Worm (Caenorhabditis elegans) whole organism, young adult: ENCODE data around the gene fbxa-3.

Experiments used
- B0035.1 ChIP-seq: sonication (generic microtip); optimal IDR thresholded peaks from 2 replicates; lab custom pipeline; 2016; ENCODE audit warnings: missing genetic modification characterization, mild to moderate bottlenecking, missing compliant biosample characterization, missing genotype, missing genetic modification reagents
- D2030.7 ChIP-seq: fragments of 200-800 bp; sonication (Bioruptor generic); IDR thresholded peaks from 2 replicates; pipeline ENCODE4 v1.3.6; 2022; ENCODE audit warnings: missing genetic modification reagents, missing genetic modification characterization, missing compliant biosample characterization
- F49E8.2 ChIP-seq: sonication (generic microtip); optimal IDR thresholded peaks from 3 replicates; lab custom pipeline; 2017; ENCODE audit warnings: missing genetic modification characterization, mild to moderate bottlenecking, missing compliant biosample characterization, antibody characterized with exemption, moderate library complexity; ENCODE audit not compliant: insufficient read depth
- F52B5.7 ChIP-seq: sonication (generic microtip); optimal IDR thresholded peaks from 2 replicates; lab custom pipeline; 2016; ENCODE audit warnings: mild to moderate bottlenecking, missing genetic modification characterization, missing compliant biosample characterization
- F55B11.4 ChIP-seq: sonication (generic microtip); optimal IDR thresholded peaks from 2 replicates; lab custom pipeline; 2016; ENCODE audit warnings: missing compliant biosample characterization, missing genetic modification characterization, borderline replicate concordance; ENCODE audit not compliant: insufficient read depth
- F57A8.1 ChIP-seq: fragments of 200-800 bp; sonication (Bioruptor generic); optimal IDR thresholded peaks from 2 replicates; lab custom pipeline; 2018; ENCODE audit warnings: mild to moderate bottlenecking, missing genetic modification characterization, moderate library complexity, missing compliant biosample characterization
- F57C9.4 ChIP-seq: sonication (generic microtip); optimal IDR thresholded peaks from 2 replicates; lab custom pipeline; 2017; ENCODE audit warnings: mild to moderate bottlenecking, missing genetic modification characterization, missing compliant biosample characterization
- K12H6.12 ChIP-seq: fragments of 200-800 bp; sonication (Bioruptor generic); optimal IDR thresholded peaks from 2 replicates; lab custom pipeline; 2018; ENCODE audit warnings: mild to moderate bottlenecking, missing genetic modification characterization, missing compliant biosample characterization
- T26A5.8 ChIP-seq: sonication (generic microtip); optimal IDR thresholded peaks from 2 replicates; lab custom pipeline; 2016; ENCODE audit warnings: missing genetic modification characterization, missing compliant biosample characterization
- Y53G8AR.9 ChIP-seq: fragments of 200-800 bp; sonication (Bioruptor generic); conservative IDR thresholded peaks from 2 replicates; pipeline ENCODE4 v1.3.6; 2022; ENCODE audit warnings: missing genetic modification reagents, missing genetic modification characterization, missing compliant biosample characterization
- akir-1 ChIP-seq: fragments of 200-800 bp; sonication (Bioruptor generic); optimal IDR thresholded peaks from 2 replicates; lab custom pipeline; 2018; ENCODE audit warnings: mild to moderate bottlenecking, missing genetic modification characterization, moderate library complexity, missing compliant biosample characterization
- bed-2 ChIP-seq: fragments of 200-800 bp; sonication (Bioruptor generic); IDR thresholded peaks from 2 replicates; pipeline ENCODE4 v1.3.6; 2022; ENCODE audit warnings: missing genetic modification reagents, missing genetic modification characterization, missing compliant biosample characterization
- ceh-79 ChIP-seq: sonication (generic microtip); optimal IDR thresholded peaks from 2 replicates; lab custom pipeline; 2017; ENCODE audit warnings: mild to moderate bottlenecking, missing genetic modification characterization, missing compliant biosample characterization
- chd-7 ChIP-seq: sonication (generic microtip); optimal IDR thresholded peaks from 2 replicates; lab custom pipeline; 2016; ENCODE audit warnings: mild to moderate bottlenecking, missing genetic modification characterization, moderate library complexity, missing compliant biosample characterization
- dpl-1 ChIP-seq: fragments of 150-350 bp; optimal IDR thresholded peaks from 2 replicates; lab custom pipeline; 2014; ENCODE audit warnings: missing biosample characterization, missing genetic modification reagents, missing genetic modification characterization
- egl-44 ChIP-seq: fragments of 200-800 bp; sonication (Bioruptor generic); IDR thresholded peaks from 2 replicates; pipeline ENCODE4 v1.3.6; 2022; ENCODE audit warnings: missing genetic modification reagents, missing genetic modification characterization, missing compliant biosample characterization
- him-1 ChIP-seq: sonication (generic microtip); optimal IDR thresholded peaks from 2 replicates; lab custom pipeline; 2016; ENCODE audit warnings: missing genotype, missing genetic modification reagents, missing genetic modification characterization, missing compliant biosample characterization
- hlh-12 ChIP-seq: sonication (generic microtip); optimal IDR thresholded peaks from 2 replicates; lab custom pipeline; 2016; ENCODE audit warnings: missing genetic modification characterization, missing compliant biosample characterization
- hlh-26 ChIP-seq: fragments of 200-800 bp; sonication (Bioruptor generic); conservative IDR thresholded peaks from 2 replicates; pipeline ENCODE4 v1.3.6; 2022; ENCODE audit warnings: missing genetic modification reagents, missing genetic modification characterization, missing compliant biosample characterization
- let-607 ChIP-seq, 2 experiments: fragments of 200-800 bp in 1 of 2; sonication (Bioruptor generic) in 1 of 2; sonication (generic microtip) in 1 of 2; optimal IDR thresholded peaks; 2 replicates each; lab custom pipeline; 2016 to 2018; ENCODE audit warnings: mild to moderate bottlenecking in 2 of 2, missing compliant biosample characterization in 2 of 2, missing genetic modification characterization in 2 of 2, moderate library complexity in 2 of 2, missing genotype in 1 of 2
- lin-35 ChIP-seq, 3 experiments: fragments of 150-350 bp in 2 of 3; sonication (generic microtip) in 1 of 3; optimal IDR thresholded peaks; 2 replicates each; lab custom pipeline; 2014 to 2018; ENCODE audit warnings: missing biosample characterization in 3 of 3, missing genetic modification characterization in 3 of 3, missing genetic modification reagents in 3 of 3
- lsy-27 ChIP-seq: sonication (generic microtip); optimal IDR thresholded peaks from 2 replicates; lab custom pipeline; 2017; ENCODE audit warnings: missing genetic modification characterization, mild to moderate bottlenecking, missing compliant biosample characterization, antibody characterized with exemption, missing genotype, borderline replicate concordance; ENCODE audit not compliant: insufficient read depth
- mel-28 ChIP-seq: sonication (generic microtip); optimal IDR thresholded peaks from 2 replicates; lab custom pipeline; 2016; ENCODE audit warnings: borderline replicate concordance, mild to moderate bottlenecking, missing genetic modification characterization, missing compliant biosample characterization
- nfya-2 ChIP-seq: fragments of 200-800 bp; sonication (Bioruptor generic); IDR thresholded peaks from 2 replicates; pipeline ENCODE4 v1.3.6; 2022; ENCODE audit warnings: missing genetic modification reagents, missing genetic modification characterization, missing compliant biosample characterization
- nfyb-1 ChIP-seq: fragments of 200-800 bp; sonication (Bioruptor generic); IDR thresholded peaks from 2 replicates; pipeline ENCODE4 v1.3.6; 2022; ENCODE audit warnings: missing genetic modification reagents, missing genetic modification characterization, missing compliant biosample characterization
- nhr-90 ChIP-seq: sonication (generic microtip); optimal IDR thresholded peaks from 2 replicates; lab custom pipeline; 2016; ENCODE audit warnings: missing genotype, mild to moderate bottlenecking, missing genetic modification characterization, missing compliant biosample characterization
- pha-4 ChIP-seq: fragments of 150-350 bp; sonication (generic microtip); optimal IDR thresholded peaks from 2 replicates; lab custom pipeline; 2014; ENCODE audit warnings: missing biosample characterization, missing genetic modification reagents, missing genetic modification characterization
- rec-8 ChIP-seq, 2 experiments: sonication (generic microtip); optimal IDR thresholded peaks; 2 replicates each; lab custom pipeline; 2016; ENCODE audit warnings: mild to moderate bottlenecking in 2 of 2, missing genetic modification characterization in 2 of 2, missing genetic modification reagents in 2 of 2, missing genotype in 2 of 2, missing biosample characterization in 1 of 2, missing compliant biosample characterization in 1 of 2, moderate library complexity in 1 of 2
- repo-1 ChIP-seq: sonication (generic microtip); optimal IDR thresholded peaks from 2 replicates; lab custom pipeline; 2017; ENCODE audit warnings: mild to moderate bottlenecking, missing genetic modification characterization, missing compliant biosample characterization
- rpc-1 ChIP-seq, 2 experiments: fragments of 150-350 bp in 1 of 2; sonication (generic microtip) in 1 of 2; optimal IDR thresholded peaks; 2 replicates each; lab custom pipeline; 2014 to 2018; ENCODE audit warnings: missing biosample characterization in 1 of 2, missing genetic modification characterization in 1 of 2, missing genetic modification reagents in 1 of 2, missing genotype in 1 of 2
- sdz-38 ChIP-seq: sonication (generic microtip); optimal IDR thresholded peaks from 2 replicates; lab custom pipeline; 2016; ENCODE audit warnings: missing genotype, missing genetic modification characterization, missing compliant biosample characterization
- zfh-2 ChIP-seq: fragments of 200-800 bp; sonication (Bioruptor generic); conservative IDR thresholded peaks from 2 replicates; pipeline ENCODE4 v1.3.6; 2022; ENCODE audit warnings: missing genetic modification reagents, missing genetic modification characterization, missing compliant biosample characterization
- zim-3 ChIP-seq: sonication (generic microtip); optimal IDR thresholded peaks from 2 replicates; lab custom pipeline; 2017; ENCODE audit warnings: mild to moderate bottlenecking, missing genetic modification characterization, moderate library complexity, missing compliant biosample characterization
- ztf-26 ChIP-seq: sonication (generic microtip); optimal IDR thresholded peaks from 2 replicates; lab custom pipeline; 2017; ENCODE audit warnings: missing genetic modification characterization, missing compliant biosample characterization

Gene fbxa-3

DNA sequence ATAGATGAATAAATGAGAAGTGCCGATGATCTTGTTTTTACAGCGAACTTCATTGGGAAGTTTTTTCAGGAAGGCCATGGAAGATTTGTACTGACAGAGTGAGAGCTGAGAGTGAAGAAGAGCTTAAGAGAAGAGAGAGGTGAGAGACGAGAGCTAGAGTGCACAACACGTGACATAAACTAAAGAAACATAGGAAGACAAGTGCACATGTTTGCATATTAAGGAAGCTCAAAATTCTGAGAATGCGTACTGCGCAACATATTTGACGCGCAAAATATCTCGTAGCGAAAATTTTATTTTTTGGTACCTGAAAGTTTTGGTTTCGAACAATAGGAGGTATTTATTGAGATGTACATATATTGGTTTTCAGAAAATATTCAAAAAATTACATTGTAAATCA lies 12.5 kb downstream of the fbxa-3 start, which contains the start of gene C08F1.8:
TSS of gene C08F1.8 (minus strand) at position 101 of the 400 bp plus-strand sequence.
- TF ChIP-seq egl-44 (GFP tag; lab: Robert Waterston, UW): no peak
- TF ChIP-seq lin-35 (GFP tag; optimal IDR thresholded peaks at IDR 0.05; lab: Kevin White, UChicago): no peak

DNA sequence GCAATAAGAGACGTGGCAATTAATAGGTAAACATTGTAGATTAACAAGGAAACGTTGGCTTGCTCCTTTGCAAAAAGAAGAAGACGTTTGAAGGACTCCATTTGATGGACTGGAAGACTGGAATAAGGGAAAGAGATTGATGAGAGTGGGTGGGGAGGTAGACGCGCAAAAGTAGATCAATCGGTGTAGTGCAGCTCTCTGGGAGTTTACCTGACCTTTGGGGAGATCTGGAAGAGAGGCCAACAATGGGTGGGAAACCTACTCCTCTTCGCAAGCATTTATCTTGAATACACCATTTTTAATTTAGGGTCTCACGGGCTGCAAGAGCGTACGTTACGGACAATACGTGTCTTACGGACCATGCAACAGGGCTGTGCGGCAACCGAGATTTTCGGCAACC lies 14.3 kb downstream of the fbxa-3 start, which contains the start of gene C08F1.12:
TSS of gene C08F1.12 (minus strand) at position 101 of the 400 bp plus-strand sequence.
- TF ChIP-seq rpc-1 (optimal IDR thresholded peaks at IDR 0.05; lab: Kevin White, UChicago): no peak
- no peak for TF ChIP-seq rpc-1 (tag; optimal IDR thresholded peaks at IDR 0.05; lab: Kevin White, UChicago)
- TF ChIP-seq hlh-12 (tag; lab: Kevin White, UChicago): no peak
- no peak for TF ChIP-seq sdz-38 (tag; lab: Kevin White, UChicago)
- TF ChIP-seq nhr-90: no peak
- no peak for TF ChIP-seq hlh-26 (GFP tag; lab: Robert Waterston, UW)
- no peak for TF ChIP-seq Y53G8AR.9 (GFP tag; lab: Robert Waterston, UW)
- no peak for TF ChIP-seq F55B11.4
- no peak for TF ChIP-seq pha-4 (tag; lab: Kevin White, UChicago)
- no peak for TF ChIP-seq D2030.7 (GFP tag; lab: Robert Waterston, UW)
- no peak for TF ChIP-seq nfyb-1 (GFP tag; lab: Robert Waterston, UW)
- no peak for TF ChIP-seq F57C9.4 (tag; lab: Kevin White, UChicago)
- no peak for TF ChIP-seq rec-8 (tag; optimal IDR thresholded peaks at IDR 0.05; lab: Kevin White, UChicago)
- no peak for TF ChIP-seq him-1

DNA sequence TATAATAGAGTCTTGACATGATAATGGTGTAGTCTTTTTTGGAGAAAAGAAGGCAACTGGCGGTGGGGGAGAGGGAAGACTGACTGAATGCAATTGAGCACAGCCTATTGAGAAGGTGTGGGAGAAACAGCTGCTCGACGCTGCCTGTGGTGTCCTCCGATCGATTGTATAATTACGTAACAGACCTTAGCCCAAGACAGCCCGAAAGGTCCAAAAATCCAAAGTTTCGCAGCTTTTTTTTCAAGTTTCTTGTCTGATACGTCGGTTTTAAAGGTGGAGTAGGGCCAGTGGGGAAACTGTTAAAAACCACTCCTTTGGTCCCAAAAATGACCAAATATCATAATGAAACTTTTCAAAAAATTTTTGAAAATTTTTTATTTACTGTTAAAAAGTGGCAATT lies 32.6 kb downstream of the fbxa-3 start, which contains the start of the genes C08F1.6 and fbxb-13:
TSS of gene C08F1.6 (minus strand) at position 101 of the 400 bp plus-strand sequence.
TSS of gene fbxb-13 (plus strand) at position 191 of the 400 bp plus-strand sequence.
- no peak for TF ChIP-seq F57A8.1
- no peak for TF ChIP-seq akir-1 (GFP tag; lab: Kevin White, UChicago)
- no peak for TF ChIP-seq repo-1 (tag; lab: Kevin White, UChicago)

DNA sequence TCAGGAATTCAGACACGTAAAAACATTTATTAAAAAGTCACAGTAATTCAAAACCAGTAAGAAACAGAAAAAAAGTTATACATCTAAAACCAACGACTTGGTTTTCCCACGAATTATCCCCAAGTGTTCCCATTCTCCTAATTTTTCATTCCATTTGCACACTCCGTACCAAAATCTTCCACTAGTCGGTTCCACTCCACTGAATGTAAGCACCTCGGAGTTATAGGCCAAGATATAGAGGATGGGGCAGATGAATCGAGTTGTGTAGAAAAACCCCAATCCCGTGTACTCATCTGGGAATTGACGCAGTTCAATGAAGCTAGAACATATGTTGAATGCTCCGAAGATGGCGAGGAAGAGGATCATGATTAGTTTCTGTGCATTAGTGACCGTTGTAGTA lies 33.5 kb downstream of the fbxa-3 start:
- TF ChIP-seq akir-1 (GFP tag; lab: Kevin White, UChicago): no peak
- no peak for TF ChIP-seq lsy-27 (tag; lab: Kevin White, UChicago)
- TF ChIP-seq F49E8.2 (tag; lab: Kevin White, UChicago): no peak
- TF ChIP-seq mel-28 (tag; lab: Kevin White, UChicago): no peak
- no peak for TF ChIP-seq bed-2 (GFP tag; lab: Robert Waterston, UW)
- no peak for TF ChIP-seq nhr-90
- no peak for TF ChIP-seq zfh-2

DNA sequence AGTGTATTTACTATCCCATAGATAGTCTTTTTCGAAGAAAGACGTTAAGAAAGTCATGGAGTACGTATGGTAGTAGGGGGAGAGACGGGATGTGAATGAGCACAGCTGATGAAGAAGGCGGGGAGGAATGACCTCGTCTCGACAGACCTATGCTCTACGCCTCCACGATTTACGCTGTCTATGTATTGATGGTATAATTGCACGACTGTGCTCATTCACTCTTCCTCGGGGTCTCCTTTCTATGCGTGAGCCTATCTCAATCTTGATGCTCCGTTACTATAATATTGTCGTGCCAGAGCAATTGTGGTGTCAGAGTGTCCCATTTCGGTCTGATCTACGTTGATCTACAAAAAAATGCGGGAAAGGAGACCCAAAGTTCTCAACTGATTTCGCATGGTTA lies 34.5 kb downstream of the fbxa-3 start, which contains the start of gene C08F1.10:
TSS of gene C08F1.10 (minus strand) at position 101 of the 400 bp plus-strand sequence.
- TF ChIP-seq chd-7 (tag; lab: Kevin White, UChicago): no peak
- no peak for TF ChIP-seq T26A5.8
- TF ChIP-seq F52B5.7 (tag; lab: Kevin White, UChicago): no peak
- TF ChIP-seq let-607 (tag; optimal IDR thresholded peaks at IDR 0.05; lab: Kevin White, UChicago): no peak
- TF ChIP-seq nfya-2 (GFP tag; lab: Robert Waterston, UW): no peak
- no peak for TF ChIP-seq B0035.1
- TF ChIP-seq rec-8 (tag; optimal IDR thresholded peaks at IDR 0.05; lab: Kevin White, UChicago): no peak
- TF ChIP-seq K12H6.12 (tag; lab: Kevin White, UChicago): no peak
- no peak for TF ChIP-seq zim-3 (tag; lab: Kevin White, UChicago)
- no peak for TF ChIP-seq ceh-79 (tag; lab: Kevin White, UChicago)
- TF ChIP-seq ztf-26 (tag; lab: Kevin White, UChicago): no peak
- TF ChIP-seq dpl-1 (GFP tag; lab: Kevin White, UChicago): no peak
